Fruit fly (Drosophila melanogaster): ENCODE data around the gene CG42818.

The CG42818 gene

DNA sequence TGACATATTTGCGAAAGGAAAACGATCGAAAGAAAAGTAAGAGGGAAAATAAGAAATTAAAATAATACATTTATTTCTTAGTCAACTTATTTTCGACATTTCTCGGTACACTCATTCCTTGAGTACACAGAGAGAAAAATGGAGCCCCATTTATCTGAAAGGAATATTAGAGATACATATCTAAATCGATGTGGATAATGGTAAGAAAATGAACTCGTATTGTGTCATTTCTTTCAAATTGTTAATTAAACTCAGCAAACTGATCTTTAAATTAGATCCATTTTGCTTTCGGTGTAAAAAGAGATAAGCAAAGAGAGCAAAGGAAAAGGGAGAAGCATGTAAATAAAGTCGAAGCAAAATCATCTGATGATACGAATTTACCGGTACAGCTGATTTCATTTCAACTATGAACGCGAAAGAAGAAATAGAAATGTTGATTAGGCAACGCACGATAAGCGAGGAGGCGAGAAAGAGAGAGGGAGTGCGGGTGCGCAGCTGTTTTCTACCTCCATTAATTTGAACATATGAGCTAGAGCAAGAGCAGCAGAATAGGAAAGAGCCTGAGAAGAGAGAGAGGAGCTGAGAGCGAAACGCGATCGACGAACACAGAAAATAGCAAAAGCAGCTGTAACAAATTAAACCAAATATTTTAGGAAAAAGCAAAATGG, 44.1 kb downstream of the CG42818 start (continued):
- no peak for TF ChIP-seq Hr39 (optimal IDR thresholded peaks at IDR 0.05)
- TF ChIP-seq CG4730 (GFP tag; IDR thresholded peaks at IDR 0.05), result no peak
- TF ChIP-seq CG17568 (GFP tag; optimal IDR thresholded peaks at IDR 0.05), result peak; percentile 67
- no peak for TF ChIP-seq amos (GFP tag; IDR thresholded peaks at IDR 0.05; ENCODE audit: partially characterized antibody)
- TF ChIP-seq Spps (tag; optimal IDR thresholded peaks at IDR 0.05), result peak; percentile 87
- TF ChIP-seq CG8290 (GFP tag; optimal IDR thresholded peaks at IDR 0.05), result peak; percentile 32
- peak in 1 of 2 experiments; percentile 93 for TF ChIP-seq CG8290 (tag; optimal IDR thresholded peaks at IDR 0.05)
- peak; percentile 76 for TF ChIP-seq CG17802 (tag; optimal IDR thresholded peaks at IDR 0.05)
- TF ChIP-seq CG13775 (GFP tag; optimal IDR thresholded peaks at IDR 0.05), result peak; percentile 78
- TF ChIP-seq ftz-f1 (GFP tag; optimal IDR thresholded peaks at IDR 0.05), result no peak
- peak; percentile 98 for TF ChIP-seq sens (GFP tag)
- TF ChIP-seq oc (tag; optimal IDR thresholded peaks at IDR 0.05), result peak; percentile 92
- no peak for TF ChIP-seq zen2 (GFP tag; IDR thresholded peaks at IDR 0.05; ENCODE audit: partially characterized antibody)
- TF ChIP-seq CG14965 (GFP tag; optimal IDR thresholded peaks at IDR 0.05; ENCODE audit: borderline replicate concordance), result peak; percentile 41
- no peak for TF ChIP-seq CG6689 (GFP tag; IDR thresholded peaks at IDR 0.05)
- peak; percentile 94 for TF ChIP-seq fd96Cb (tag; optimal IDR thresholded peaks at IDR 0.05)
- peak; percentile 93 for TF ChIP-seq Xbp1 (GFP tag; optimal IDR thresholded peaks at IDR 0.05)
- TF ChIP-seq Doc2 (GFP tag; IDR thresholded peaks at IDR 0.05), result no peak
- peak; percentile 77 for TF ChIP-seq CG2202 (tag; optimal IDR thresholded peaks at IDR 0.05)
- TF ChIP-seq CG34224 (GFP tag; IDR thresholded peaks at IDR 0.05; ENCODE audit: partially characterized antibody), result no peak
- TF ChIP-seq exex (tag; optimal IDR thresholded peaks at IDR 0.05), result peak; percentile 39
- TF ChIP-seq Fer1 (GFP tag; optimal IDR thresholded peaks at IDR 0.05), result peak; percentile 79
- no peak for TF ChIP-seq gsb (GFP tag; IDR thresholded peaks at IDR 0.05)
- TF ChIP-seq CG1832 (GFP tag; optimal IDR thresholded peaks at IDR 0.05), result peak; percentile 66
- TF ChIP-seq lmd (GFP tag; IDR thresholded peaks at IDR 0.05), result no peak
- TF ChIP-seq caup (GFP tag; optimal IDR thresholded peaks at IDR 0.05; ENCODE audit: severe bottlenecking), result peak; percentile 82
- peak; percentile 78 for TF ChIP-seq CG8089 (GFP tag; optimal IDR thresholded peaks at IDR 0.05)
- peak; percentile 91 for TF ChIP-seq CoRest (tag; optimal IDR thresholded peaks at IDR 0.05)
- TF ChIP-seq CG15514 (GFP tag; optimal IDR thresholded peaks at IDR 0.05), result peak; percentile 70
- no peak for TF ChIP-seq CG11247 (GFP tag; IDR thresholded peaks at IDR 0.05)
- TF ChIP-seq CG14860 (GFP tag; IDR thresholded peaks at IDR 0.05; ENCODE audit: partially characterized antibody), result no peak
- TF ChIP-seq CG18764 (GFP tag; optimal IDR thresholded peaks at IDR 0.05), result peak; percentile 83
- TF ChIP-seq rib (GFP tag; IDR thresholded peaks at IDR 0.05), result no peak
- TF ChIP-seq dysf (GFP tag; IDR thresholded peaks at IDR 0.05), result no peak
- no peak for TF ChIP-seq dati (GFP tag; IDR thresholded peaks at IDR 0.05)
- TF ChIP-seq CG9932 (GFP tag; IDR thresholded peaks at IDR 0.05), result no peak
- no peak for TF ChIP-seq CG15073 (GFP tag; optimal IDR thresholded peaks at IDR 0.05)
- no peak for TF ChIP-seq CG14014 (GFP tag; IDR thresholded peaks at IDR 0.05)
- TF ChIP-seq chinmo (GFP tag; IDR thresholded peaks at IDR 0.05; ENCODE audit: partially characterized antibody), result no peak
- peak; percentile 2 to 92 for TF ChIP-seq bsh (GFP tag; optimal IDR thresholded peaks at IDR 0.05)
- peak; percentile 60 for TF ChIP-seq CG6272 (GFP tag; IDR thresholded peaks at IDR 0.05)
- peak; percentile 71 for TF ChIP-seq CG18011 (GFP tag; optimal IDR thresholded peaks at IDR 0.05)
- TF ChIP-seq CkIIα-i1 (GFP tag; IDR thresholded peaks at IDR 0.05), result no peak
- no peak for TF ChIP-seq Mrtf (GFP tag; IDR thresholded peaks at IDR 0.05)
- peak; percentile 82 for TF ChIP-seq CG30403 (GFP tag; optimal IDR thresholded peaks at IDR 0.05)
- peak; percentile 81 for TF ChIP-seq CG12942 (GFP tag; optimal IDR thresholded peaks at IDR 0.05)
- no peak for TF ChIP-seq gt (GFP tag; IDR thresholded peaks at IDR 0.05)
- peak; percentile 47 for TF ChIP-seq NC2α (GFP tag; optimal IDR thresholded peaks at IDR 0.05)
- TF ChIP-seq eyg (GFP tag; optimal IDR thresholded peaks at IDR 0.05), result peak; percentile 57
- TF ChIP-seq D19A (tag; optimal IDR thresholded peaks at IDR 0.05), result peak; percentile 79
